Fruit fly (Drosophila melanogaster) whole organism, adult: ENCODE data around the gene r-cup.

Experiments used
- CG11617 ChIP-seq: fragments of 200-800 bp; sonication (Bioruptor generic); optimal IDR thresholded peaks from 2 replicates; lab custom pipeline; 2017; ENCODE audit warnings: mild to moderate bottlenecking, missing biosample characterization, missing genetic modification reagents, missing genetic modification characterization
- CG14711 ChIP-seq: fragments of 200-800 bp; sonication (Bioruptor generic); optimal IDR thresholded peaks from 2 replicates; lab custom pipeline; 2018; ENCODE audit warnings: missing biosample characterization, mild to moderate bottlenecking, missing genetic modification characterization, moderate library complexity
- CG33017 ChIP-seq: fragments of 200-800 bp; sonication (Bioruptor generic); optimal IDR thresholded peaks from 2 replicates; lab custom pipeline; 2018; ENCODE audit warnings: missing biosample characterization, mild to moderate bottlenecking, missing genetic modification characterization, moderate library complexity
- CG7045 ChIP-seq: fragments of 200-800 bp; sonication (Bioruptor generic); optimal IDR thresholded peaks from 2 replicates; lab custom pipeline; 2017; ENCODE audit warnings: missing biosample characterization, mild to moderate bottlenecking, missing genetic modification characterization
- Crg-1 ChIP-seq: fragments of 200-800 bp; sonication (Bioruptor generic); optimal IDR thresholded peaks from 2 replicates; lab custom pipeline; 2016; ENCODE audit warnings: missing biosample characterization, missing genetic modification characterization
- Hr96 ChIP-seq: fragments of 200-800 bp; sonication (Bioruptor generic); optimal IDR thresholded peaks from 2 replicates; lab custom pipeline; 2016; ENCODE audit warnings: missing biosample characterization, missing genetic modification characterization
- Mnt ChIP-seq: fragments of 200-800 bp; sonication (Bioruptor generic); optimal IDR thresholded peaks from 2 replicates; lab custom pipeline; 2016; ENCODE audit warnings: missing biosample characterization, mild to moderate bottlenecking, missing genetic modification characterization
- bab1 ChIP-seq: fragments of 200-800 bp; sonication (Bioruptor generic); optimal IDR thresholded peaks from 3 replicates; lab custom pipeline; 2019; ENCODE audit warnings: missing biosample characterization, mild to moderate bottlenecking, missing genetic modification characterization, moderate library complexity
- kay ChIP-seq: fragments of 200-800 bp; sonication (Bioruptor generic); peaks from one replicate; lab custom pipeline; 2016; ENCODE audit warnings: missing biosample characterization, missing genetic modification characterization, borderline replicate concordance
- ovo ChIP-seq: fragments of 200-800 bp; sonication (Bioruptor generic); optimal IDR thresholded peaks from 2 replicates; lab custom pipeline; 2016; ENCODE audit warnings: missing biosample characterization, missing genetic modification characterization
- pad ChIP-seq: fragments of 200-800 bp; sonication (Bioruptor generic); optimal IDR thresholded peaks from 3 replicates; lab custom pipeline; 2017; ENCODE audit warnings: missing biosample characterization, missing genetic modification characterization, mild to moderate bottlenecking, moderate library complexity, missing genetic modification reagents

DNA sequence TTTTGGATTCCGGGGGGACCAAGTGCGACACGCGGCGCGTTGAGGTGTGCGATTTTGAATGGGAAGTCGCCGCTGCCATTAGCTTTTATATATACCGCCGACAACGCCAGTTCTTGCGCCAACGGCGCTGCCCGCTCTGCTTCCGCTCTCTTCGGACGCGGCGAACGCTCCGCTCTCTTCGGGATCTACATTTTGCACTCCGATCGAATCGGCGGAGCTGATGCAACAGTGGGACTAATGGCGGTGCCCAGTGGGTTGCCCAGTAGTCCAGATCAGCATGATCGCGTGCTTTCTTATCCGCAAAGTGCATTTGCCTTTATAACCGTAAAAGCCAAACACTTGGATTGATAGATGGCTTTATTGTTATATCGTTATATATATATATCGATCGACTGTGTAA lies 41.8 kb upstream of the r-cup start, which contains the start of gene CG32512:
- TF ChIP-seq Crg-1 (GFP tag; lab: Kevin White, UChicago) (no peak), Mnt (GFP tag; lab: Kevin White, UChicago) (no peak), CG7045 (GFP tag; lab: Kevin White, UChicago) (no peak), bab1 (GFP tag; lab: Kevin White, UChicago) (no peak), Hr96 (GFP tag; lab: Kevin White, UChicago) (peak; percentile 18), CG14711 (tag; lab: Kevin White, UChicago) (no peak), CG33017 (tag; lab: Kevin White, UChicago) (no peak), ovo (GFP tag; lab: Kevin White, UChicago) (no peak), pad (GFP tag; lab: Kevin White, UChicago) (no peak), CG11617 (GFP tag; lab: Kevin White, UChicago) (no peak), kay (GFP tag; lab: Kevin White, UChicago) (peak; percentile 17)
